Worm (Caenorhabditis elegans) whole organism, late embryonic: ENCODE results near the gene Y55F3BL.6.

Experiments
- C38D4.7 ChIP-seq: fragments of 200-800 bp; sonication (Bioruptor generic); optimal IDR thresholded peaks from 2 replicates; lab custom pipeline; 2018; ENCODE audit warnings: mild to moderate bottlenecking, missing genetic modification characterization, moderate library complexity, missing compliant biosample characterization
- K02D7.2 ChIP-seq: sonication (generic microtip); optimal IDR thresholded peaks from 2 replicates; lab custom pipeline; 2017; ENCODE audit warnings: mild to moderate bottlenecking, missing genetic modification characterization, missing compliant biosample characterization
- T23F11.4 ChIP-seq: fragments of 200-800 bp; sonication (Bioruptor generic); optimal IDR thresholded peaks from 2 replicates; lab custom pipeline; 2018; ENCODE audit warnings: mild to moderate bottlenecking, missing genetic modification characterization, missing compliant biosample characterization
- ahr-1 ChIP-seq: sonication (generic microtip); optimal IDR thresholded peaks from 2 replicates; lab custom pipeline; 2016; ENCODE audit warnings: missing genetic modification characterization, missing compliant biosample characterization
- ama-1 ChIP-seq: fragments of 150-350 bp; optimal IDR thresholded peaks from 2 replicates; lab custom pipeline; 2014
- ceh-19 ChIP-seq: fragments of 200-800 bp; sonication (Bioruptor generic); optimal IDR thresholded peaks from 2 replicates; lab custom pipeline; 2018; ENCODE audit warnings: mild to moderate bottlenecking, missing genetic modification characterization, missing compliant biosample characterization
- ceh-2 ChIP-seq: sonication (generic microtip); optimal IDR thresholded peaks from 2 replicates; lab custom pipeline; 2016; ENCODE audit warnings: missing genotype, missing genetic modification characterization, missing compliant biosample characterization
- ceh-22 ChIP-seq: sonication (generic microtip); optimal IDR thresholded peaks from 2 replicates; lab custom pipeline; 2017; ENCODE audit warnings: missing biosample characterization, missing genetic modification characterization
- ceh-24 ChIP-seq: sonication (generic microtip); optimal IDR thresholded peaks from 2 replicates; lab custom pipeline; 2016; ENCODE audit warnings: mild to moderate bottlenecking, missing genetic modification characterization, missing compliant biosample characterization
- ceh-30 ChIP-seq: fragments of 150-350 bp; optimal IDR thresholded peaks from 2 replicates; lab custom pipeline; 2014; ENCODE audit warnings: missing biosample characterization, missing genetic modification characterization
- ceh-34 ChIP-seq: sonication (generic microtip); optimal IDR thresholded peaks from 2 replicates; lab custom pipeline; 2016; ENCODE audit warnings: mild to moderate bottlenecking, missing genetic modification characterization, missing compliant biosample characterization
- ceh-45 ChIP-seq: fragments of 200-800 bp; sonication (Bioruptor generic); IDR thresholded peaks from 2 replicates; pipeline ENCODE4 v1.3.6; 2022; ENCODE audit warnings: missing genetic modification reagents, missing genetic modification characterization, missing compliant biosample characterization
- ceh-6 ChIP-seq: fragments of 200-800 bp; sonication (Bioruptor generic); optimal IDR thresholded peaks from 2 replicates; lab custom pipeline; 2018; ENCODE audit warnings: mild to moderate bottlenecking, missing genetic modification characterization, missing compliant biosample characterization
- dmd-4 ChIP-seq: sonication (generic microtip); optimal IDR thresholded peaks from 2 replicates; lab custom pipeline; 2016; ENCODE audit warnings: borderline replicate concordance, missing genetic modification characterization, missing compliant biosample characterization
- dve-1 ChIP-seq: sonication (generic microtip); optimal IDR thresholded peaks from 2 replicates; lab custom pipeline; 2017; ENCODE audit warnings: antibody characterized with exemption, mild to moderate bottlenecking, missing genetic modification characterization, missing compliant biosample characterization
- elt-4 ChIP-seq: sonication (generic microtip); optimal IDR thresholded peaks from 2 replicates; lab custom pipeline; 2016; ENCODE audit warnings: missing genetic modification characterization, missing compliant biosample characterization
- eyg-1 ChIP-seq: sonication (generic microtip); optimal IDR thresholded peaks from 2 replicates; lab custom pipeline; 2016; ENCODE audit warnings: missing genotype, missing genetic modification characterization, missing compliant biosample characterization
- fax-1 ChIP-seq: sonication (generic microtip); optimal IDR thresholded peaks from 2 replicates; lab custom pipeline; 2016; ENCODE audit warnings: missing genotype, missing genetic modification characterization, missing compliant biosample characterization
- fkh-10 ChIP-seq: fragments of 150-350 bp; optimal IDR thresholded peaks from 2 replicates; lab custom pipeline; 2014; ENCODE audit warnings: missing biosample characterization, missing genetic modification reagents, missing genetic modification characterization
- fkh-6 ChIP-seq: sonication (generic microtip); optimal IDR thresholded peaks from 2 replicates; lab custom pipeline; 2016; ENCODE audit warnings: missing genetic modification characterization, missing compliant biosample characterization
- hlh-15 ChIP-seq: sonication (generic microtip); optimal IDR thresholded peaks from 2 replicates; lab custom pipeline; 2016; ENCODE audit warnings: missing genetic modification characterization, missing compliant biosample characterization
- hlh-30 ChIP-seq: sonication (generic microtip); optimal IDR thresholded peaks from 2 replicates; lab custom pipeline; 2017; ENCODE audit warnings: antibody characterized with exemption, missing genetic modification characterization, missing compliant biosample characterization; ENCODE audit not compliant: insufficient read depth
- hlh-8 ChIP-seq: sonication (generic microtip); optimal IDR thresholded peaks from 2 replicates; lab custom pipeline; 2016; ENCODE audit warnings: missing genotype, missing genetic modification characterization, missing compliant biosample characterization
- lim-6 ChIP-seq: sonication (generic microtip); optimal IDR thresholded peaks from 2 replicates; lab custom pipeline; 2016; ENCODE audit warnings: missing genetic modification characterization, missing compliant biosample characterization
- lin-11 ChIP-seq: fragments of 200-800 bp; sonication (Bioruptor generic); optimal IDR thresholded peaks from 2 replicates; lab custom pipeline; 2018; ENCODE audit warnings: mild to moderate bottlenecking, missing genetic modification characterization, missing compliant biosample characterization
- mec-3 ChIP-seq: sonication (generic microtip); optimal IDR thresholded peaks from 2 replicates; lab custom pipeline; 2016; ENCODE audit warnings: borderline replicate concordance, missing genetic modification characterization, missing compliant biosample characterization
- nfya-1 ChIP-seq: sonication (generic microtip); optimal IDR thresholded peaks from 2 replicates; lab custom pipeline; 2017; ENCODE audit warnings: missing genetic modification characterization, mild to moderate bottlenecking, missing compliant biosample characterization, antibody characterized with exemption, moderate library complexity
- nhr-11 ChIP-seq: fragments of 150-350 bp; optimal IDR thresholded peaks from 2 replicates; lab custom pipeline; 2014; ENCODE audit warnings: missing biosample characterization, missing genetic modification characterization
- nhr-232 ChIP-seq: sonication (generic microtip); optimal IDR thresholded peaks from 2 replicates; lab custom pipeline; 2016; ENCODE audit warnings: missing genetic modification characterization, missing compliant biosample characterization
- npax-4 ChIP-seq: sonication (generic microtip); optimal IDR thresholded peaks from 2 replicates; lab custom pipeline; 2016; ENCODE audit warnings: missing genetic modification characterization, missing compliant biosample characterization
- odd-2 ChIP-seq: sonication (generic microtip); optimal IDR thresholded peaks from 2 replicates; lab custom pipeline; 2017; ENCODE audit warnings: antibody characterized with exemption, mild to moderate bottlenecking, missing genetic modification characterization, missing compliant biosample characterization
- pha-4 ChIP-seq: fragments of 150-350 bp; optimal IDR thresholded peaks from 2 replicates; lab custom pipeline; 2018; ENCODE audit warnings: missing biosample characterization, missing genetic modification reagents, missing genetic modification characterization
- pros-1 ChIP-seq: fragments of 150-350 bp; optimal IDR thresholded peaks from 2 replicates; lab custom pipeline; 2014; ENCODE audit warnings: missing biosample characterization, missing genetic modification reagents, missing genetic modification characterization
- ref-2 ChIP-seq: sonication (generic microtip); optimal IDR thresholded peaks from 2 replicates; lab custom pipeline; 2016; ENCODE audit warnings: missing genetic modification characterization, missing compliant biosample characterization
- rnt-1 ChIP-seq: sonication (generic microtip); optimal IDR thresholded peaks from 2 replicates; lab custom pipeline; 2016; ENCODE audit warnings: missing genetic modification characterization, missing compliant biosample characterization
- sox-2 ChIP-seq: fragments of 200-800 bp; sonication (Bioruptor generic); IDR thresholded peaks from 2 replicates; pipeline ENCODE4 v1.3.6; 2022; ENCODE audit warnings: missing genetic modification reagents, missing genetic modification characterization, missing compliant biosample characterization
- sox-4 ChIP-seq: sonication (generic microtip); optimal IDR thresholded peaks from 2 replicates; lab custom pipeline; 2017; ENCODE audit warnings: mild to moderate bottlenecking, missing genetic modification characterization, inconsistent platforms, missing compliant biosample characterization
- tbx-2 ChIP-seq: sonication (generic microtip); optimal IDR thresholded peaks from 2 replicates; lab custom pipeline; 2016; ENCODE audit warnings: missing genetic modification characterization, missing compliant biosample characterization
- tbx-7 ChIP-seq: sonication (generic microtip); optimal IDR thresholded peaks from 2 replicates; lab custom pipeline; 2016; ENCODE audit warnings: missing genotype, missing genetic modification characterization, missing compliant biosample characterization
- unc-3 ChIP-seq, 2 experiments: fragments of 200-800 bp in 1 of 2; sonication (Bioruptor generic) in 1 of 2; sonication (generic microtip) in 1 of 2; conservative IDR thresholded peaks in 1 of 2; optimal IDR thresholded peaks in 1 of 2; 2 replicates each; pipeline versions ENCODE4 v1.3.6 to Lab custom; 2016 to 2022; ENCODE audit warnings: missing compliant biosample characterization in 2 of 2, missing genetic modification characterization in 2 of 2, missing genetic modification reagents in 1 of 2
- unc-42 ChIP-seq: sonication (generic microtip); optimal IDR thresholded peaks from 2 replicates; lab custom pipeline; 2016; ENCODE audit warnings: missing genotype, missing genetic modification characterization, missing compliant biosample characterization
- zip-5 ChIP-seq: sonication (generic microtip); optimal IDR thresholded peaks from 2 replicates; lab custom pipeline; 2016; ENCODE audit warnings: missing genetic modification characterization, missing compliant biosample characterization
- ztf-16 ChIP-seq: sonication (generic microtip); optimal IDR thresholded peaks from 2 replicates; lab custom pipeline; 2017; ENCODE audit warnings: missing genetic modification characterization, missing compliant biosample characterization

Y55F3BL.6 gene

DNA sequence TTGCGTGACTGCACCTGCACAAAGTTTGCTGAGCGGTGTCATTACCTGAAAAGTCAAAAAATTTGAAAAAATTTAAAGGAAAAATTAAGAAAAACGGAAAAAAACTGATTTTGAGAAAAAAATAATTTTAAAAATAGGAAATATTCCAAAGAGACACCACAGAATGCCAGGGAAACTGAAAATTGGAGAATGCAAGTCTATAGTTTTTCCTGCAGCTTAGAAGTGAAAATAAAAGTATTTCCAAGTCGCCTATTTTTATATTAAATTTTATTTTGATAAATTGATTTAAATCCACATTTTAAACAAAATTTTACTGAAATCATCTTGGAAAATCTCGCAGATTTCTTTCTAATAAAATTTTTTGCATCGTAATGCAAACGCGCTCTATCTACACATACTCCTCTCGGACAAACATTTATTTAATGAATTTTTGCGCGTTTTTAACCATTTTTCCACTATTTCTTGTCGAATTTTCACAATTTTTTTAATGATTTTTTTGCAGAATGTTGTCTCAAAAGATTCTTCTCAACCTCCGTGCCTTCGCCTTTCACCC, 10.3 kb downstream of the Y55F3BL.6 start, which contains the start of the genes F56B3.11 and ech-5 (continued):
- no peak for TF ChIP-seq dve-1 (tag; lab: Kevin White, UChicago)
- no peak for TF ChIP-seq dmd-4 (tag; lab: Kevin White, UChicago)
- no peak for TF ChIP-seq fkh-10 (GFP tag; lab: Kevin White, UChicago)
- peak; percentile 59 for TF ChIP-seq mec-3 (tag; lab: Kevin White, UChicago)
- no peak for TF ChIP-seq elt-4
- peak; percentile 36 for TF ChIP-seq npax-4
- TF ChIP-seq ceh-30 = no peak
- TF ChIP-seq ceh-24 = peak; percentile 23
- no peak for TF ChIP-seq sox-2 (GFP tag; lab: Robert Waterston, UW)
- peak; percentile 7 for TF ChIP-seq nfya-1 (tag; lab: Kevin White, UChicago)
- peak; percentile 78 for TF ChIP-seq tbx-7 (tag; lab: Kevin White, UChicago)
- TF ChIP-seq fax-1 (tag; lab: Kevin White, UChicago) = peak; percentile 93
- TF ChIP-seq nhr-232 (tag; lab: Kevin White, UChicago) = no peak
- TF ChIP-seq lin-11 (tag; lab: Kevin White, UChicago) = no peak
- no peak for TF ChIP-seq ceh-6 (GFP tag; lab: Kevin White, UChicago)
- no peak for TF ChIP-seq ceh-22 (tag; lab: Kevin White, UChicago)
- peak; percentile 87 for TF ChIP-seq unc-42 (tag; lab: Kevin White, UChicago)
- peak; percentile 61 for TF ChIP-seq fkh-6 (tag; lab: Kevin White, UChicago)
- peak; percentile 96 for TF ChIP-seq zip-5 (tag; lab: Kevin White, UChicago)
- TF ChIP-seq ref-2 (tag; lab: Kevin White, UChicago) = peak; percentile 93
- TF ChIP-seq T23F11.4 (GFP tag; lab: Kevin White, UChicago) = no peak
- TF ChIP-seq hlh-30 = no peak
- TF ChIP-seq odd-2 (tag; lab: Kevin White, UChicago) = no peak
- peak; percentile 86 for TF ChIP-seq lim-6
- TF ChIP-seq unc-3 (GFP tag; conservative IDR thresholded peaks at IDR 0.05; lab: Robert Waterston, UW) = no peak
- TF ChIP-seq unc-3 (tag; optimal IDR thresholded peaks at IDR 0.05; lab: Kevin White, UChicago) = peak; percentile 75
- peak; percentile 78 for TF ChIP-seq ceh-19 (GFP tag; lab: Kevin White, UChicago)
- no peak for TF ChIP-seq ceh-45 (GFP tag; lab: Robert Waterston, UW)
- TF ChIP-seq sox-4 (tag; lab: Kevin White, UChicago) = no peak
- peak; percentile 83 for TF ChIP-seq rnt-1
- TF ChIP-seq eyg-1 (tag; lab: Kevin White, UChicago) = no peak
- peak; percentile 94 for TF ChIP-seq hlh-8 (tag; lab: Kevin White, UChicago)
- TF ChIP-seq ceh-34 (tag; lab: Kevin White, UChicago) = peak; percentile 75
- peak; percentile 85 for TF ChIP-seq ahr-1 (tag; lab: Kevin White, UChicago)
- TF ChIP-seq tbx-2 (tag; lab: Kevin White, UChicago) = peak; percentile 93
- peak; percentile 60 for TF ChIP-seq ztf-16
- TF ChIP-seq C38D4.7 (GFP tag; lab: Kevin White, UChicago) = peak; percentile 49
- TF ChIP-seq nhr-11 = no peak
- TF ChIP-seq hlh-15 = peak; percentile 65
- no peak for TF ChIP-seq pha-4
- no peak for TF ChIP-seq K02D7.2 (tag; lab: Kevin White, UChicago)

DNA sequence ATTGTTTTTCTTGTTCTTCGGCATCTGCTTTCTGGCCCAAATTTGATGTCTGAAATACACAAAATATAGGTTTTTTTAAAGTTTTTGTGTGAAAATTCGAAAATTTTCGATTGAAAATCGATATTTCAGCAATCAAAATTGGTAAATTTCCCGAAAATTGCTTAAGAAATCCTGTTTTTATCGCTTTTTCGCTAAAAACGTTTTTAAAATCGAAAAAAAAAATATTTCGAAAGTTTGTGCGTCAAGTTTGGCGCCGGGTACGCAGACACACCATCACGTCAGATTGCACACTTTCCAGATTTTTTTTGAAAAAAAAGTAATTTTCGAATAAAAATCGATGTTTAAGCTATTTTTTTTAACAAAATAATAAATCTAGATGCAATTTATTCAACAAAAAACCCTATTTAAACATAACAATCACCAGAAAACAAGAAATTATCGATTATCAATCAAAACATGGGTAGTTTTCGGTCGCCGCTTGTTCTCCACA, 11.4 kb downstream of the Y55F3BL.6 start, which contains the start of gene skr-18:
Gene skr-18, minus strand, starts transcription at position 51 of the 490 bp plus-strand sequence.
- TF ChIP-seq mec-3 (tag; lab: Kevin White, UChicago) (no peak), pros-1 (no peak), ceh-2 (tag; lab: Kevin White, UChicago) (no peak), ceh-24 (no peak), fax-1 (tag; lab: Kevin White, UChicago) (no peak), ama-1 (no peak)
